Worm (Caenorhabditis elegans) whole organism, late embryonic: ENCODE results near the gene srlf-12.

Experiments used
- C38D4.7 ChIP-seq: fragments of 200-800 bp; sonication (Bioruptor generic); optimal IDR thresholded peaks from 2 replicates; lab custom pipeline; 2018; ENCODE audit warnings: mild to moderate bottlenecking, missing genetic modification characterization, moderate library complexity, missing compliant biosample characterization
- F13H6.1 ChIP-seq: sonication (generic microtip); optimal IDR thresholded peaks from 2 replicates; lab custom pipeline; 2016; ENCODE audit warnings: missing genetic modification characterization, missing compliant biosample characterization
- K02D7.2 ChIP-seq: sonication (generic microtip); optimal IDR thresholded peaks from 2 replicates; lab custom pipeline; 2017; ENCODE audit warnings: mild to moderate bottlenecking, missing genetic modification characterization, missing compliant biosample characterization
- K09A11.1 ChIP-seq: sonication (generic microtip); optimal IDR thresholded peaks from 2 replicates; lab custom pipeline; 2017; ENCODE audit warnings: antibody characterized with exemption, mild to moderate bottlenecking, missing genetic modification characterization, missing compliant biosample characterization; ENCODE audit not compliant: insufficient read depth
- ama-1 ChIP-seq: fragments of 150-350 bp; optimal IDR thresholded peaks from 2 replicates; lab custom pipeline; 2014
- ceh-14 ChIP-seq: sonication (generic microtip); optimal IDR thresholded peaks from 2 replicates; lab custom pipeline; 2016; ENCODE audit warnings: missing genotype, missing genetic modification characterization, missing compliant biosample characterization
- ceh-22 ChIP-seq: sonication (generic microtip); optimal IDR thresholded peaks from 2 replicates; lab custom pipeline; 2017; ENCODE audit warnings: missing biosample characterization, missing genetic modification characterization
- ceh-34 ChIP-seq: sonication (generic microtip); optimal IDR thresholded peaks from 2 replicates; lab custom pipeline; 2016; ENCODE audit warnings: mild to moderate bottlenecking, missing genetic modification characterization, missing compliant biosample characterization
- ceh-45 ChIP-seq: fragments of 200-800 bp; sonication (Bioruptor generic); IDR thresholded peaks from 2 replicates; pipeline ENCODE4 v1.3.6; 2022; ENCODE audit warnings: missing genetic modification reagents, missing genetic modification characterization, missing compliant biosample characterization
- ceh-9 ChIP-seq: sonication (generic microtip); optimal IDR thresholded peaks from 2 replicates; lab custom pipeline; 2016; ENCODE audit warnings: mild to moderate bottlenecking, missing genetic modification characterization, inconsistent platforms, missing compliant biosample characterization
- che-1 ChIP-seq: sonication (generic microtip); optimal IDR thresholded peaks from 2 replicates; lab custom pipeline; 2016; ENCODE audit warnings: mild to moderate bottlenecking, missing genetic modification characterization, missing compliant biosample characterization
- dmd-4 ChIP-seq: sonication (generic microtip); optimal IDR thresholded peaks from 2 replicates; lab custom pipeline; 2016; ENCODE audit warnings: borderline replicate concordance, missing genetic modification characterization, missing compliant biosample characterization
- elt-2 ChIP-seq: sonication (generic microtip); optimal IDR thresholded peaks from 2 replicates; lab custom pipeline; 2016; ENCODE audit warnings: missing genetic modification reagents, missing genetic modification characterization, missing compliant biosample characterization
- eyg-1 ChIP-seq: sonication (generic microtip); optimal IDR thresholded peaks from 2 replicates; lab custom pipeline; 2016; ENCODE audit warnings: missing genotype, missing genetic modification characterization, missing compliant biosample characterization
- fax-1 ChIP-seq: sonication (generic microtip); optimal IDR thresholded peaks from 2 replicates; lab custom pipeline; 2016; ENCODE audit warnings: missing genotype, missing genetic modification characterization, missing compliant biosample characterization
- fkh-10 ChIP-seq: fragments of 150-350 bp; optimal IDR thresholded peaks from 2 replicates; lab custom pipeline; 2014; ENCODE audit warnings: missing biosample characterization, missing genetic modification reagents, missing genetic modification characterization
- fkh-6 ChIP-seq: sonication (generic microtip); optimal IDR thresholded peaks from 2 replicates; lab custom pipeline; 2016; ENCODE audit warnings: missing genetic modification characterization, missing compliant biosample characterization
- hlh-15 ChIP-seq: sonication (generic microtip); optimal IDR thresholded peaks from 2 replicates; lab custom pipeline; 2016; ENCODE audit warnings: missing genetic modification characterization, missing compliant biosample characterization
- hlh-30 ChIP-seq: sonication (generic microtip); optimal IDR thresholded peaks from 2 replicates; lab custom pipeline; 2017; ENCODE audit warnings: antibody characterized with exemption, missing genetic modification characterization, missing compliant biosample characterization; ENCODE audit not compliant: insufficient read depth
- nhr-11 ChIP-seq: fragments of 150-350 bp; optimal IDR thresholded peaks from 2 replicates; lab custom pipeline; 2014; ENCODE audit warnings: missing biosample characterization, missing genetic modification characterization
- pros-1 ChIP-seq: fragments of 150-350 bp; optimal IDR thresholded peaks from 2 replicates; lab custom pipeline; 2014; ENCODE audit warnings: missing biosample characterization, missing genetic modification reagents, missing genetic modification characterization
- ref-2 ChIP-seq: sonication (generic microtip); optimal IDR thresholded peaks from 2 replicates; lab custom pipeline; 2016; ENCODE audit warnings: missing genetic modification characterization, missing compliant biosample characterization
- rnt-1 ChIP-seq: sonication (generic microtip); optimal IDR thresholded peaks from 2 replicates; lab custom pipeline; 2016; ENCODE audit warnings: missing genetic modification characterization, missing compliant biosample characterization
- sdc-2 ChIP-seq: sonication (generic microtip); optimal IDR thresholded peaks from 2 replicates; lab custom pipeline; 2016; ENCODE audit warnings: missing genotype, missing genetic modification characterization, missing compliant biosample characterization
- sox-2 ChIP-seq: fragments of 200-800 bp; sonication (Bioruptor generic); IDR thresholded peaks from 2 replicates; pipeline ENCODE4 v1.3.6; 2022; ENCODE audit warnings: missing genetic modification reagents, missing genetic modification characterization, missing compliant biosample characterization
- syd-9 ChIP-seq: sonication (generic microtip); optimal IDR thresholded peaks from 2 replicates; lab custom pipeline; 2016; ENCODE audit warnings: mild to moderate bottlenecking, missing genetic modification characterization, moderate library complexity, missing compliant biosample characterization
- unc-3 ChIP-seq, 2 experiments: fragments of 200-800 bp in 1 of 2; sonication (Bioruptor generic) in 1 of 2; sonication (generic microtip) in 1 of 2; conservative IDR thresholded peaks in 1 of 2; optimal IDR thresholded peaks in 1 of 2; 2 replicates each; pipeline versions ENCODE4 v1.3.6 to Lab custom; 2016 to 2022; ENCODE audit warnings: missing compliant biosample characterization in 2 of 2, missing genetic modification characterization in 2 of 2, missing genetic modification reagents in 1 of 2
- unc-42 ChIP-seq: sonication (generic microtip); optimal IDR thresholded peaks from 2 replicates; lab custom pipeline; 2016; ENCODE audit warnings: missing genotype, missing genetic modification characterization, missing compliant biosample characterization
- unc-55 ChIP-seq: sonication (generic microtip); optimal IDR thresholded peaks from 2 replicates; lab custom pipeline; 2017; ENCODE audit warnings: missing biosample characterization, missing genetic modification reagents, missing genetic modification characterization
- unc-86 ChIP-seq: sonication (generic microtip); optimal IDR thresholded peaks from 2 replicates; lab custom pipeline; 2016; ENCODE audit warnings: missing genetic modification characterization, missing compliant biosample characterization
- zip-5 ChIP-seq: sonication (generic microtip); optimal IDR thresholded peaks from 2 replicates; lab custom pipeline; 2016; ENCODE audit warnings: missing genetic modification characterization, missing compliant biosample characterization

Gene srlf-12

DNA sequence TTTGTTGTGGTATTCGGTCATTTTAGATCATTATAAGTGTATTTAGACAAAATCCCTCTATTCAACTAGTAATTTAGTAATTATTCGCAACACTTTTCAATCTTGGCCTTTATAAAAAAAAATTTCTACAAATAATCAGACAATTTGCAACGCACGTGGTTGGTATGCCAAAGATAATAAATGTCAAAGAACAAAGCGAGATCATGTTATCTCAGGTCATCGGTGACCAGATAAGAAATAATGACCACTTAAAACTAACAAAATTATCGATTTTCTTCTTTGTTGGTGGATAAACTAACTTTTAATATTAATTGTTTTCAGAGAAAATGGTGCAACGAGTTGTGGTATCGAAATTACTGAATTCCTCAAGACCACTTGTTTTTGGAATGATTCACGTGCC is 10.7 kb downstream of the srlf-12 start, which contains the start of gene F13E9.13:
Gene F13E9.13 (plus strand): TSS at position 317 of the 400 bp plus-strand sequence.
- TF ChIP-seq elt-2 (tag; lab: Kevin White, UChicago) (peak; percentile 86), F13H6.1 (tag; lab: Kevin White, UChicago) (no peak)

DNA sequence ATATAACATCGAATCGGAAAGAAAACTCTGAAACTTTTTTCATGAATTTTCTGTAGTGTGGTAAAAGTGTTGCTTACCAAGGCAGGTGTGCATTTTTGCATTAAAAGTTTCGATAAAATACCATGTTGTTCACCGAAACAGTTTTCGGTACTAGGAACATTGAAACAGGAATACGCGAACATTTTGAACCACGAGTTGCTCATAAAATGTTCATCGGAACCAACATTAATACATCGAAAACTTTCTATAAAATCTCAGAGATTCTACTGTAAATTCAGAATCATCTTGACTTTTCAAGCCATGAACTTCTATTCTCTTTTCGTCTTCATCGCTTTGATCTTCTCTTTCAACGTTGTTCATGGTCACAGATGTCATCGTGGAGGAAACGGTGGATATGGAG is 11.6 kb downstream of the srlf-12 start, which contains the start of gene fipr-15:
Gene fipr-15 (plus strand): TSS at position 301 of the 400 bp plus-strand sequence.
- no peak for TF ChIP-seq fax-1 (tag; lab: Kevin White, UChicago)
- TF ChIP-seq eyg-1 (tag; lab: Kevin White, UChicago): no peak
- no peak for TF ChIP-seq syd-9 (tag; lab: Kevin White, UChicago)
- no peak for TF ChIP-seq F13H6.1 (tag; lab: Kevin White, UChicago)
- no peak for TF ChIP-seq ceh-34 (tag; lab: Kevin White, UChicago)
- TF ChIP-seq ref-2 (tag; lab: Kevin White, UChicago): no peak
- TF ChIP-seq ama-1 (lab: Kevin White, UChicago): no peak

- TF ChIP-seq C38D4.7 (GFP tag; lab: Kevin White, UChicago): no peak
- no peak for TF ChIP-seq sox-2 (GFP tag; lab: Robert Waterston, UW)
- no peak for TF ChIP-seq rnt-1 (tag; lab: Kevin White, UChicago)
- TF ChIP-seq elt-2 (tag; lab: Kevin White, UChicago): no peak
- no peak for TF ChIP-seq fkh-6 (tag; lab: Kevin White, UChicago)
- no peak for TF ChIP-seq ceh-22 (tag; lab: Kevin White, UChicago)
Measured at ce11 chrIV:10879542-10879941, 12.4 kb downstream of the srlf-12 start, which contains the start of gene sdz-13. Gene sdz-13 (minus strand): TSS chrIV:10879642.

DNA sequence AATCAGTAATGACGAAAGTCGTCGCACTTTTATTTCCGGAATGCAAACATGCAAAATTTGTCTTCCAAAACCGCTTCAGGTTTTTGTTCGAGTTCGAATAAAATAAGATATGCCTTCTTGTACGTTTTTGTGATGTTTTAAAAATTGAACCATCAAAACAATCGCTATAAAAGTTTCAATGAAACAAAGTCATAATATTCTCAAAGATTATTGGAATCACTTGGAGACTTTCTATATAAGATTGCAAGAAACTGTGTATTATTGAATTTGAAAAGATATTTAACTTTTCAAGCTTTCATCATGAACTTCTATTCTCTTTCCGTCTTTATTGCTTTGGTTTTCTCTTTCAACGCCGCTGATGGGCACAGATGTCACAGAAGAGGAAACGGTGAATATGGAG is 15.0 kb downstream of the srlf-12 start, which contains the start of gene fipr-14:
Gene fipr-14 (plus strand): TSS at position 301 of the 400 bp plus-strand sequence.
- TF ChIP-seq unc-3 (GFP tag; conservative IDR thresholded peaks at IDR 0.05; lab: Robert Waterston, UW) (no peak), unc-3 (tag; optimal IDR thresholded peaks at IDR 0.05; lab: Kevin White, UChicago) (no peak), ceh-9 (no peak)
- TF ChIP-seq, all 69 proteins: peak for 0

DNA sequence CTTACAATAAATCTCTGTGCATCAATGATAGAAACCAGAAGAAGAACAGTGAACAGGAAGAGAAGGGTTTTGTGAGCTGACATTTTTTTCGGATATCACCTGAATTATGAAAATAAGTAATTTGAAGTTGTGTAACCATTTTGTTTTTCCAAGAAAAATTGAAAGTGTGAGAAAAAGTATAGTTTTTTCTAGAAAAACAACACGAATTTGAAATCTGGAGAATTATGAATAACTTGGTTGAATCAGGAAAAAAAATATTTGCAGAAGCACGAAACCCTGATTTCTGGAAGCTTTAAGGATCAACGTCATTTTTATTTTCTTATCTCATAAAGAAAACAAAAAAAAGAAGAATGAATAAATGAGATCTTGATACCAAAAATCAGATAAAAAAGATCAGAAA is 17.4 kb downstream of the srlf-12 start, which contains the start of gene F13E9.12:
Gene F13E9.12 (minus strand): TSS at position 101 of the 400 bp plus-strand sequence.
- no peak for TF ChIP-seq K02D7.2 (tag; lab: Kevin White, UChicago)
- no peak for TF ChIP-seq fkh-6 (tag; lab: Kevin White, UChicago)
- no peak for TF ChIP-seq ceh-45 (GFP tag; lab: Robert Waterston, UW)
- TF ChIP-seq fkh-10 (GFP tag; lab: Kevin White, UChicago): no peak
- no peak for TF ChIP-seq eyg-1 (tag; lab: Kevin White, UChicago)
- TF ChIP-seq zip-5 (tag; lab: Kevin White, UChicago): no peak
- no peak for TF ChIP-seq unc-55 (GFP tag; lab: Kevin White, UChicago)
- no peak for TF ChIP-seq che-1 (tag; lab: Kevin White, UChicago)
- TF ChIP-seq pros-1 (tag; lab: Kevin White, UChicago): no peak
- TF ChIP-seq fax-1 (tag; lab: Kevin White, UChicago): no peak
- no peak for TF ChIP-seq K09A11.1 (tag; lab: Kevin White, UChicago)
- no peak for TF ChIP-seq hlh-30 (tag; lab: Kevin White, UChicago)
- no peak for TF ChIP-seq unc-86 (tag; lab: Kevin White, UChicago)
- TF ChIP-seq sdc-2: no peak
- no peak for TF ChIP-seq dmd-4
- TF ChIP-seq rnt-1 (tag; lab: Kevin White, UChicago): no peak
- no peak for TF ChIP-seq ceh-22 (tag; lab: Kevin White, UChicago)
- TF ChIP-seq nhr-11 (tag; lab: Kevin White, UChicago): no peak
- TF ChIP-seq hlh-15 (tag; lab: Kevin White, UChicago): no peak
- TF ChIP-seq ceh-14: no peak

DNA sequence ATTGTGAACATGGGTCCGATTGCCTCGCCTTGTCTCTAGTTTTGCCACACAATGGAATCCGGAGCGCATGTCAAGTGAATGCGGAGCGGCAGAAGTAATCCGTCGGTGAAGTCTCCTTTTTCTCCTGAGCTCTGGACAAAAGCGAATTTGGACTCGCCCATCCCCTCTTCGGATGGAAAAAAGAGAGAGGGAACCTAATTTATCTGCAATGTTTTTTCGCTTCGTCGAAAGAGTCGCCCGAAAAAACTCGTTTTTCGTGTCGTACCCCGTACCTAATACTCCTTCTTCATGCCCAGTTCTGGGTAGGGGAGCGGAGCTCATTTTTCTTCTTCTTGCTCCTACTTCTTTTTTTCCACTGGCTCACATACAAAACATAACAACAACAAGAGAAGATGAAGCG is 21.7 kb downstream of the srlf-12 start:
- TF ChIP-seq hlh-30 (tag; lab: Kevin White, UChicago): no peak
- TF ChIP-seq unc-42 (tag; lab: Kevin White, UChicago): peak; percentile 70
- TF ChIP-seq K02D7.2 (tag; lab: Kevin White, UChicago): no peak
